Fruit fly (Drosophila melanogaster) whole organism, embryonic: Measurements from ENCODE around the gene Tim17a2.

ENCODE experiments used
- Abd-B ChIP-seq: fragments of 200-800 bp; sonication (Bioruptor generic); optimal IDR thresholded peaks from 2 replicates; lab custom pipeline; 2018; ENCODE audit warnings: missing biosample characterization, mild to moderate bottlenecking, missing genetic modification characterization, moderate library complexity
- Antp ChIP-seq: fragments of 200-800 bp; sonication (Bioruptor generic); optimal IDR thresholded peaks from 3 replicates; lab custom pipeline; 2016; ENCODE audit warnings: missing biosample characterization, missing genetic modification characterization
- B-H1 ChIP-seq: fragments of 200-800 bp; sonication (Bioruptor generic); IDR thresholded peaks from 3 replicates; pipeline ENCODE4 v1.3.6; 2022; ENCODE audit warnings: missing biosample characterization, missing genetic modification characterization
- CG10543 ChIP-seq: fragments of 200-800 bp; sonication (Bioruptor generic); optimal IDR thresholded peaks from 3 replicates; lab custom pipeline; 2017; ENCODE audit warnings: missing biosample characterization, mild to moderate bottlenecking, missing genetic modification characterization, moderate library complexity
- CG10654 ChIP-seq: fragments of 200-800 bp; sonication (Bioruptor generic); optimal IDR thresholded peaks from 2 replicates; lab custom pipeline; 2016; ENCODE audit warnings: missing biosample characterization, missing genetic modification characterization
- CG11456 ChIP-seq: fragments of 200-800 bp; sonication (Bioruptor generic); IDR thresholded peaks from 3 replicates; pipeline ENCODE4 v1.3.6; 2022; ENCODE audit warnings: missing biosample characterization, missing genetic modification characterization
- CG11560 ChIP-seq: fragments of 200-800 bp; sonication (Bioruptor generic); IDR thresholded peaks from 3 replicates; pipeline ENCODE4 v1.3.6; 2022; ENCODE audit warnings: missing biosample characterization, missing genetic modification characterization
- CG1233 ChIP-seq: fragments of 200-800 bp; sonication (Bioruptor generic); optimal IDR thresholded peaks from 4 replicates; lab custom pipeline; 2018; ENCODE audit warnings: missing biosample characterization, mild to moderate bottlenecking, missing genetic modification characterization
- CG13296 ChIP-seq: fragments of 200-800 bp; sonication (Bioruptor generic); optimal IDR thresholded peaks from 3 replicates; lab custom pipeline; 2018; ENCODE audit warnings: missing biosample characterization, mild to moderate bottlenecking, missing genetic modification characterization
- CG1529 ChIP-seq: fragments of 200-800 bp; sonication (Bioruptor generic); optimal IDR thresholded peaks from 3 replicates; lab custom pipeline; 2018; ENCODE audit warnings: missing biosample characterization, missing genetic modification characterization
- CG1602 ChIP-seq: fragments of 200-800 bp; sonication (Bioruptor generic); optimal IDR thresholded peaks from 3 replicates; lab custom pipeline; 2016; ENCODE audit warnings: missing biosample characterization, missing genetic modification characterization
- CG1647 ChIP-seq: fragments of 200-800 bp; sonication (Bioruptor generic); optimal IDR thresholded peaks from 3 replicates; lab custom pipeline; 2016; ENCODE audit warnings: missing biosample characterization, missing genetic modification characterization
- CG18599 ChIP-seq: fragments of 200-800 bp; sonication (Bioruptor generic); optimal IDR thresholded peaks from 3 replicates; lab custom pipeline; 2017; ENCODE audit warnings: missing biosample characterization, missing genetic modification characterization, mild to moderate bottlenecking, moderate library complexity, missing genetic modification reagents
- CG2678 ChIP-seq: fragments of 200-800 bp; sonication (Bioruptor generic); optimal IDR thresholded peaks from 3 replicates; lab custom pipeline; 2019; ENCODE audit warnings: missing biosample characterization, mild to moderate bottlenecking, missing genetic modification characterization, moderate library complexity
- CG31224 ChIP-seq: fragments of 200-800 bp; sonication (Bioruptor generic); IDR thresholded peaks from 2 replicates; pipeline ENCODE4 v1.3.6; 2022; ENCODE audit warnings: missing biosample characterization, missing genetic modification characterization
- CG32532 ChIP-seq: fragments of 200-800 bp; sonication (Bioruptor generic); IDR thresholded peaks from 2 replicates; pipeline ENCODE4 v1.3.6; 2022; ENCODE audit warnings: missing biosample characterization, missing genetic modification characterization
- CG43689 ChIP-seq: fragments of 200-800 bp; sonication (Bioruptor generic); IDR thresholded peaks from 2 replicates; pipeline ENCODE4 v1.3.6; 2022; ENCODE audit warnings: missing biosample characterization, missing genetic modification characterization
- CG4707 ChIP-seq: fragments of 200-800 bp; sonication (Bioruptor generic); optimal IDR thresholded peaks from 2 replicates; lab custom pipeline; 2018; ENCODE audit warnings: missing biosample characterization, mild to moderate bottlenecking, missing genetic modification characterization, moderate library complexity
- CG8089 ChIP-seq: fragments of 200-800 bp; sonication (Bioruptor generic); optimal IDR thresholded peaks from 3 replicates; lab custom pipeline; 2016; ENCODE audit warnings: missing biosample characterization, missing genetic modification characterization
- CG8765 ChIP-seq: fragments of 200-800 bp; sonication (Bioruptor generic); IDR thresholded peaks from 2 replicates; pipeline ENCODE4 v1.3.6; 2022; ENCODE audit warnings: missing biosample characterization, missing genetic modification characterization
- Dbx ChIP-seq: fragments of 200-800 bp; sonication (Bioruptor generic); IDR thresholded peaks from 3 replicates; pipeline ENCODE4 v1.3.6; 2022; ENCODE audit warnings: missing biosample characterization, missing genetic modification characterization
- Deaf1 ChIP-seq: fragments of 200-800 bp; optimal IDR thresholded peaks from 3 replicates; lab custom pipeline; 2019; ENCODE audit warnings: missing biosample characterization, mild to moderate bottlenecking, missing genetic modification characterization, moderate library complexity
- Eip74EF ChIP-seq, 2 experiments: fragments of 200-800 bp in 1 of 2; fragments of >200 bp in 1 of 2; sonication (Bioruptor generic) in 1 of 2; optimal IDR thresholded peaks; 2 replicates each; lab custom pipeline; 2017 to 2019; ENCODE audit warnings: missing biosample characterization in 2 of 2, missing genetic modification characterization in 2 of 2, mild to moderate bottlenecking in 1 of 2, moderate library complexity in 1 of 2
- HHEX ChIP-seq: fragments of 200-800 bp; sonication (Bioruptor generic); optimal IDR thresholded peaks from 3 replicates; lab custom pipeline; 2017; ENCODE audit warnings: missing biosample characterization, mild to moderate bottlenecking, missing genetic modification characterization, missing genetic modification reagents
- Hand ChIP-seq: fragments of 200-800 bp; sonication (Bioruptor generic); optimal IDR thresholded peaks from 2 replicates; lab custom pipeline; 2017; ENCODE audit warnings: mild to moderate bottlenecking, missing biosample characterization, missing genetic modification reagents, missing genetic modification characterization
- Hmx ChIP-seq: fragments of 200-800 bp; sonication (Bioruptor generic); optimal IDR thresholded peaks from 2 replicates; lab custom pipeline; 2016; ENCODE audit warnings: missing biosample characterization, missing genetic modification characterization
- Lhr ChIP-seq: fragments of 200-800 bp; sonication (Bioruptor generic); optimal IDR thresholded peaks from 3 replicates; lab custom pipeline; 2017; ENCODE audit warnings: mild to moderate bottlenecking, missing biosample characterization, missing genetic modification reagents, missing genetic modification characterization
- MBD-R2 ChIP-seq: fragments of 200-800 bp; sonication (Bioruptor generic); IDR thresholded peaks from 2 replicates; pipeline ENCODE4 v1.3.6; 2022; ENCODE audit warnings: missing biosample characterization, missing genetic modification characterization
- Meics ChIP-seq: fragments of 200-800 bp; sonication (Bioruptor generic); optimal IDR thresholded peaks from 2 replicates; lab custom pipeline; 2017; ENCODE audit warnings: missing biosample characterization, mild to moderate bottlenecking, missing genetic modification characterization
- Mes4 ChIP-seq: fragments of 200-800 bp; sonication (Bioruptor generic); optimal IDR thresholded peaks from 2 replicates; lab custom pipeline; 2016; ENCODE audit warnings: missing biosample characterization, missing genetic modification characterization
- NFAT ChIP-seq: fragments of 200-800 bp; sonication (Bioruptor generic); IDR thresholded peaks from 2 replicates; pipeline ENCODE4 v1.3.6; 2022; ENCODE audit warnings: missing biosample characterization, missing genetic modification characterization
- Nf-YA ChIP-seq: fragments of 200-800 bp; sonication (Bioruptor generic); IDR thresholded peaks from 2 replicates; pipeline ENCODE4 v1.3.6; 2022; ENCODE audit warnings: missing biosample characterization, missing genetic modification characterization
- Nf-YB ChIP-seq: fragments of 200-800 bp; sonication (Bioruptor generic); optimal IDR thresholded peaks from 3 replicates; lab custom pipeline; 2019; ENCODE audit warnings: missing biosample characterization, mild to moderate bottlenecking, missing genetic modification characterization, moderate library complexity
- Ptx1 ChIP-seq: fragments of 200-800 bp; sonication (Bioruptor generic); IDR thresholded peaks from 2 replicates; pipeline ENCODE4 v1.3.6; 2022; ENCODE audit warnings: missing biosample characterization, missing genetic modification characterization
- al ChIP-seq: fragments of 200-800 bp; sonication (Bioruptor generic); IDR thresholded peaks from 2 replicates; pipeline ENCODE4 v1.3.6; 2022; ENCODE audit warnings: missing biosample characterization, missing genetic modification characterization
- bsh ChIP-seq, 2 experiments: fragments of 200-800 bp; sonication (Bioruptor generic); optimal IDR thresholded peaks; 2 replicates each; lab custom pipeline; 2017 to 2018; ENCODE audit warnings: mild to moderate bottlenecking in 2 of 2, missing biosample characterization in 2 of 2, missing genetic modification characterization in 2 of 2, moderate library complexity in 1 of 2
- caup ChIP-seq: fragments of 200-800 bp; sonication (Bioruptor generic); optimal IDR thresholded peaks from 3 replicates; lab custom pipeline; 2017; ENCODE audit warnings: missing biosample characterization, mild to moderate bottlenecking, missing genetic modification characterization, moderate library complexity; ENCODE audit not compliant: severe bottlenecking
- crc ChIP-seq: fragments of 200-800 bp; sonication (Bioruptor generic); optimal IDR thresholded peaks from 2 replicates; lab custom pipeline; 2016; ENCODE audit warnings: missing biosample characterization, missing genetic modification characterization
- da ChIP-seq: fragments of 200-800 bp; sonication (Bioruptor generic); optimal IDR thresholded peaks from 2 replicates; lab custom pipeline; 2016; ENCODE audit warnings: missing biosample characterization, missing genetic modification characterization
- eyg ChIP-seq: fragments of 200-800 bp; sonication (Bioruptor generic); optimal IDR thresholded peaks from 3 replicates; lab custom pipeline; 2016; ENCODE audit warnings: missing biosample characterization, missing genetic modification characterization
- gce ChIP-seq: fragments of 200-800 bp; sonication (Bioruptor generic); IDR thresholded peaks from 3 replicates; pipeline ENCODE4 v1.3.6; 2022; ENCODE audit warnings: missing biosample characterization, missing genetic modification characterization
- grau ChIP-seq: fragments of 200-800 bp; optimal IDR thresholded peaks from 3 replicates; lab custom pipeline; 2019; ENCODE audit warnings: missing biosample characterization, mild to moderate bottlenecking, missing genetic modification characterization, moderate library complexity
- grn ChIP-seq: fragments of 200-800 bp; sonication (Bioruptor generic); optimal IDR thresholded peaks from 3 replicates; lab custom pipeline; 2017; ENCODE audit warnings: missing biosample characterization, missing genetic modification characterization
- hb ChIP-seq: fragments of 200-800 bp; sonication (Bioruptor generic); IDR thresholded peaks from 3 replicates; pipeline ENCODE4 v1.3.6; 2022; ENCODE audit warnings: missing biosample characterization, missing genetic modification characterization; ENCODE audit not compliant: partially characterized antibody
- lov ChIP-seq, 2 experiments: fragments of 200-800 bp in 1 of 2; fragments of >200 bp in 1 of 2; sonication (Bioruptor generic) in 1 of 2; IDR thresholded peaks in 1 of 2; optimal IDR thresholded peaks in 1 of 2; 2 replicates in 1 of 2; 3 replicates in 1 of 2; pipeline versions ENCODE4 v1.3.6 to Lab custom; 2017 to 2022; ENCODE audit warnings: missing biosample characterization in 1 of 2, missing genetic modification characterization in 1 of 2
- peb ChIP-seq: fragments of 200-800 bp; sonication (Bioruptor generic); IDR thresholded peaks from 2 replicates; pipeline ENCODE4 v1.3.6; 2022; ENCODE audit warnings: missing biosample characterization, missing genetic modification characterization
- pho ChIP-seq: fragments of 200-800 bp; sonication (Bioruptor generic); optimal IDR thresholded peaks from 2 replicates; lab custom pipeline; 2016; ENCODE audit warnings: missing biosample characterization, missing genetic modification characterization
- ro ChIP-seq: fragments of 200-800 bp; sonication (Bioruptor generic); IDR thresholded peaks from 2 replicates; pipeline ENCODE4 v1.3.6; 2022; ENCODE audit warnings: missing biosample characterization, missing genetic modification characterization
- vnd ChIP-seq: fragments of 200-800 bp; sonication (Bioruptor generic); IDR thresholded peaks from 3 replicates; pipeline ENCODE4 v1.3.6; 2022; ENCODE audit warnings: missing biosample characterization, missing genetic modification characterization; ENCODE audit not compliant: partially characterized antibody

Tim17a2 gene

DNA sequence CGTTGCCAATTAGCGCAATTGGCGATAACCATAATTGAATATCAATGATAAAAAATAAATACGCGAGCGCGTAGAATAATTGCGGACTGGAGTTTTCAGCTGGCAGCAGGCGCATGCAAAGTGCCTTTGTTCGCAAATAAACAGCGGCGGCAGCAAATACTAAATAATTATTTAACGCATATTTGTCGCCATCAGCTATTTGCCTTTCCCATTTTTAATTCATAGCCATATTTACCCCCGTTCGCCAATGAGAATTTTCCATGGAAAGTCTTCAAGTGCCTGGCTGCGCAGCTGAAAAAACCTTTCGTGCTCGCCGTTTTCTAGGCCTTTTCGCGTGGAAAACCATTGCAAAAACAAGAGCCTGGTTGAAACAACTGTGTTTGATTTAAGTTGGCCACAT lies 39.4 kb upstream of the Tim17a2 start (continued):
- TF ChIP-seq vnd (GFP tag; lab: Robert Waterston, UW), result no peak
- TF ChIP-seq CG4707 (GFP tag; lab: Kevin White, UChicago), result no peak
- TF ChIP-seq CG31224 (GFP tag; lab: Robert Waterston, UW), result no peak
- peak; percentile 7 for TF ChIP-seq CG10543 (GFP tag; lab: Kevin White, UChicago)
- peak; percentile 31 for TF ChIP-seq CG13296 (GFP tag; lab: Kevin White, UChicago)
- peak; percentile 59 for TF ChIP-seq Meics (GFP tag; lab: Kevin White, UChicago)
- TF ChIP-seq CG1647 (GFP tag; lab: Kevin White, UChicago), result no peak
- no peak for TF ChIP-seq Antp (GFP tag; lab: Kevin White, UChicago)
- TF ChIP-seq caup (GFP tag; lab: Kevin White, UChicago), result peak; percentile 51
- no peak for TF ChIP-seq ro (GFP tag; lab: Robert Waterston, UW)
- no peak for TF ChIP-seq bsh (GFP tag; optimal IDR thresholded peaks at IDR 0.05; lab: Kevin White, UChicago)
- TF ChIP-seq CG18599, result peak; percentile 75
- TF ChIP-seq CG8765 (GFP tag; lab: Robert Waterston, UW), result no peak
- TF ChIP-seq Hmx (GFP tag; lab: Kevin White, UChicago), result no peak
- no peak for TF ChIP-seq CG11560
- peak; percentile 30 for TF ChIP-seq pho (GFP tag; lab: Kevin White, UChicago)
- TF ChIP-seq hb, result 0 out of 3 replicates have a peak, but pooled peaks have one; percentile 11
- 0 out of 2 replicates have a peak, but pooled peaks have one; percentile 29 for TF ChIP-seq NFAT (GFP tag; lab: Robert Waterston, UW)
- no peak for TF ChIP-seq CG11456 (GFP tag; lab: Robert Waterston, UW)
- TF ChIP-seq Hand (GFP tag; lab: Kevin White, UChicago), result peak; percentile 34
- TF ChIP-seq Dbx (GFP tag; lab: Robert Waterston, UW), result peak; percentile 59; the same call in 1 of the 3 replicates
- TF ChIP-seq, all 482 proteins: peak for 37

DNA sequence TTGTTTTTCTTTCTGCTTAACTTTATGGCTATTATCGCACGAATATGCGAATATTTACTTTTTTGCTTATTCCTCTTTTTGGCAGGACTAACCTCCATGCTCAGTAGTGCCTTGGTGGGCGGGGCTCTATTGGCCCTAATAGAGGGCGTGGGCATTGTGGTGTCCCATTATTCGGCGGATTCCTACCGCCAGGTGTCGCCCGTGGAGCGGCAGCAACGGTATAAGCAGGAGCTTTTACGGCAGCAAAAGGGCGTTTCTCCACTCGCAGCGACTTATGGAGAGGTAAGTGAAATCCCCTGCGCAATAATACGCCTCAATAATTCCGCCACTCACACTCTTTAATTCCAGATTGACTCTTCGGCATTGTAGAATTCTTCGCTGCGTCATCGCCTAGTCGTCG lies 38.1 kb upstream of the Tim17a2 start:
- TF ChIP-seq B-H1, result no peak
- TF ChIP-seq Mes4 (GFP tag; lab: Kevin White, UChicago), result peak; percentile 34
- TF ChIP-seq HHEX (GFP tag; lab: Kevin White, UChicago), result peak; percentile 48
- TF ChIP-seq CG10654 (GFP tag; lab: Kevin White, UChicago), result no peak
- TF ChIP-seq Dbx (GFP tag; lab: Robert Waterston, UW), result no peak
- TF ChIP-seq MBD-R2 (GFP tag; lab: Robert Waterston, UW), result 0 out of 2 replicates have a peak, but pooled peaks have one; percentile 22
- no peak for TF ChIP-seq CG1233 (GFP tag; lab: Kevin White, UChicago)
- TF ChIP-seq crc, result no peak
- no peak for TF ChIP-seq Abd-B
- TF ChIP-seq peb, result no peak
- TF ChIP-seq Ptx1 (GFP tag; lab: Robert Waterston, UW), result 0 out of 2 replicates have a peak, but pooled peaks have one; percentile 9
- TF ChIP-seq Nf-YB, result no peak
- TF ChIP-seq hb, result 0 out of 3 replicates have a peak, but pooled peaks have one; percentile 40
- TF ChIP-seq CG1602 (GFP tag; lab: Kevin White, UChicago), result no peak
- TF ChIP-seq CG32532 (GFP tag; lab: Robert Waterston, UW), result peak; percentile 59; the same call in 1 of the 2 replicates
- peak; percentile 13 for TF ChIP-seq CG2678
- no peak for TF ChIP-seq grn (GFP tag; lab: Kevin White, UChicago)
- 0 out of 3 replicates have a peak, but pooled peaks have one; percentile 36 for TF ChIP-seq gce (GFP tag; lab: Robert Waterston, UW)
- TF ChIP-seq Deaf1 (tag; lab: Kevin White, UChicago), result no peak
- TF ChIP-seq al (GFP tag; lab: Robert Waterston, UW), result no peak
- TF ChIP-seq CG43689, result no peak
- TF ChIP-seq CG1529, result no peak
- no peak for TF ChIP-seq eyg (GFP tag; lab: Kevin White, UChicago)
- no peak for TF ChIP-seq Lhr
- TF ChIP-seq lov (optimal IDR thresholded peaks at IDR 0.05; lab: Kevin White, UChicago), result no peak
- no peak for TF ChIP-seq lov (GFP tag; IDR thresholded peaks at IDR 0.05; lab: Robert Waterston, UW)
- TF ChIP-seq CG8089, result peak; percentile 33
- TF ChIP-seq Nf-YA, result no peak
- TF ChIP-seq grau, result peak; percentile 10
- TF ChIP-seq Eip74EF (GFP tag; optimal IDR thresholded peaks at IDR 0.05; lab: Kevin White, UChicago), result no peak
- no peak for TF ChIP-seq da
